Worm (Caenorhabditis elegans) whole organism, L1 larva: ENCODE data around the gene ugt-16.
A peak's percentile ranks its signal among the peaks of the same experiment; 100 is the strongest.
"Not testable (repeated sequence)": the region's sequence is repeated elsewhere in the genome, so short reads cannot be mapped to it uniquely, and the experiment has no call there.

Experiments used
- C34B4.2 ChIP-seq: sonication (generic microtip); optimal IDR thresholded peaks from 2 replicates; lab custom pipeline; 2017; ENCODE audit warnings: mild to moderate bottlenecking, missing genetic modification characterization, missing compliant biosample characterization
- alr-1 ChIP-seq: fragments of 200-800 bp; sonication (Bioruptor generic); optimal IDR thresholded peaks from 2 replicates; lab custom pipeline; 2018; ENCODE audit warnings: borderline replicate concordance, mild to moderate bottlenecking, missing genetic modification characterization, missing compliant biosample characterization
- aly-2 ChIP-seq: fragments of 150-350 bp; optimal IDR thresholded peaks from 2 replicates; lab custom pipeline; 2014; ENCODE audit warnings: missing biosample characterization, missing genetic modification characterization
- ceh-82 ChIP-seq, 3 experiments: fragments of 150-350 bp in 1 of 3; sonication (generic microtip) in 2 of 3; optimal IDR thresholded peaks; 2 replicates each; lab custom pipeline; 2014 to 2017; ENCODE audit warnings: missing biosample characterization in 3 of 3, missing genetic modification characterization in 3 of 3
- dpl-1 ChIP-seq, 3 experiments: fragments of 150-350 bp in 2 of 3; sonication (generic microtip) in 1 of 3; optimal IDR thresholded peaks; 2 replicates each; lab custom pipeline; 2014 to 2017; ENCODE audit warnings: missing biosample characterization in 3 of 3, missing genetic modification characterization in 3 of 3, missing genetic modification reagents in 3 of 3
- efl-1 ChIP-seq, 4 experiments: fragments of 150-350 bp; optimal IDR thresholded peaks in 3 of 4; peaks in 1 of 4; 1 replicate in 1 of 4; 2 replicates in 3 of 4; lab custom pipeline; 2014; ENCODE audit warnings: missing biosample characterization in 2 of 4, missing genetic modification characterization in 2 of 4, missing genetic modification reagents in 2 of 4
- efl-3 ChIP-seq: fragments of 200-800 bp; sonication (Bioruptor generic); optimal IDR thresholded peaks from 2 replicates; lab custom pipeline; 2018; ENCODE audit warnings: mild to moderate bottlenecking, missing genetic modification characterization, missing compliant biosample characterization
- egl-27 ChIP-seq, 2 experiments: fragments of 150-350 bp in 1 of 2; sonication (generic microtip); optimal IDR thresholded peaks; 3 replicates each; lab custom pipeline; 2017 to 2018; ENCODE audit warnings: missing biosample characterization in 2 of 2, missing genetic modification characterization in 2 of 2, missing genetic modification reagents in 2 of 2
- elt-2 ChIP-seq: sonication (generic microtip); optimal IDR thresholded peaks from 2 replicates; lab custom pipeline; 2016; ENCODE audit warnings: missing genetic modification characterization, mild to moderate bottlenecking, inconsistent platforms, missing compliant biosample characterization, missing genetic modification reagents
- elt-3 ChIP-seq, 6 experiments: fragments of 150-350 bp in 1 of 6; sonication (generic microtip); optimal IDR thresholded peaks; 2 replicates each; lab custom pipeline; 2017 to 2018; ENCODE audit warnings: missing biosample characterization in 6 of 6, missing genetic modification characterization in 6 of 6, inconsistent platforms in 1 of 6
- hpl-2 ChIP-seq: fragments of 150-350 bp; optimal IDR thresholded peaks from 2 replicates; lab custom pipeline; 2014; ENCODE audit warnings: missing biosample characterization, missing genetic modification reagents, missing genetic modification characterization
- lin-15B ChIP-seq: fragments of 150-350 bp; sonication (generic microtip); optimal IDR thresholded peaks from 3 replicates; lab custom pipeline; 2014; ENCODE audit warnings: missing biosample characterization, missing genetic modification characterization
- lin-39 ChIP-seq: fragments of 150-350 bp; optimal IDR thresholded peaks from 2 replicates; lab custom pipeline; 2014; ENCODE audit warnings: missing biosample characterization, missing genetic modification reagents, missing genetic modification characterization
- mdl-1 ChIP-seq, 2 experiments: fragments of 150-350 bp; optimal IDR thresholded peaks; 2 replicates each; lab custom pipeline; 2014 to 2017; ENCODE audit warnings: missing biosample characterization in 2 of 2, missing genetic modification characterization in 2 of 2, inconsistent platforms in 1 of 2
- nhr-11 ChIP-seq: fragments of 150-350 bp; optimal IDR thresholded peaks from 2 replicates; lab custom pipeline; 2014; ENCODE audit warnings: missing biosample characterization, missing genetic modification characterization
- nhr-19 ChIP-seq: fragments of 200-800 bp; sonication (Bioruptor generic); conservative IDR thresholded peaks from 2 replicates; pipeline ENCODE4 v1.3.6; 2022; ENCODE audit warnings: missing genetic modification characterization, missing compliant biosample characterization
- nhr-20 ChIP-seq: sonication (generic microtip); optimal IDR thresholded peaks from 2 replicates; lab custom pipeline; 2016; ENCODE audit warnings: mild to moderate bottlenecking, missing genetic modification characterization, missing compliant biosample characterization
- nhr-237 ChIP-seq: fragments of 150-350 bp; optimal IDR thresholded peaks from 2 replicates; lab custom pipeline; 2014; ENCODE audit warnings: missing biosample characterization, missing genetic modification characterization
- nhr-71 ChIP-seq: sonication (generic microtip); optimal IDR thresholded peaks from 2 replicates; lab custom pipeline; 2016; ENCODE audit warnings: mild to moderate bottlenecking, missing genetic modification characterization, moderate library complexity, missing compliant biosample characterization
- nhr-90 ChIP-seq: sonication (generic microtip); optimal IDR thresholded peaks from 2 replicates; lab custom pipeline; 2016; ENCODE audit warnings: mild to moderate bottlenecking, missing genetic modification characterization, missing compliant biosample characterization; ENCODE audit not compliant: poor library complexity
- pax-3 ChIP-seq: fragments of 200-800 bp; sonication (Bioruptor generic); optimal IDR thresholded peaks from 2 replicates; lab custom pipeline; 2018; ENCODE audit warnings: mild to moderate bottlenecking, missing genetic modification characterization, moderate library complexity, missing compliant biosample characterization
- pqm-1 ChIP-seq: sonication (generic microtip); optimal IDR thresholded peaks from 3 replicates; lab custom pipeline; 2017; ENCODE audit warnings: missing biosample characterization, missing genetic modification characterization
- skn-1 ChIP-seq: fragments of 150-350 bp; optimal IDR thresholded peaks from 2 replicates; lab custom pipeline; 2014; ENCODE audit warnings: missing biosample characterization, missing genetic modification characterization
- snu-23 ChIP-seq: sonication (generic microtip); optimal IDR thresholded peaks from 2 replicates; lab custom pipeline; 2016; ENCODE audit warnings: missing genetic modification characterization, missing compliant biosample characterization
- sptf-1 ChIP-seq: fragments of 150-350 bp; optimal IDR thresholded peaks from 2 replicates; lab custom pipeline; 2014; ENCODE audit warnings: missing biosample characterization, missing genetic modification characterization
- swsn-7 ChIP-seq: sonication (generic microtip); optimal IDR thresholded peaks from 2 replicates; lab custom pipeline; 2016; ENCODE audit warnings: missing genetic modification characterization, missing compliant biosample characterization
- tlp-1 ChIP-seq: fragments of 150-350 bp; optimal IDR thresholded peaks from 2 replicates; lab custom pipeline; 2014; ENCODE audit warnings: missing biosample characterization, missing genetic modification characterization
- vab-15 ChIP-seq: sonication (generic microtip); optimal IDR thresholded peaks from 2 replicates; lab custom pipeline; 2017; ENCODE audit warnings: missing genotype, mild to moderate bottlenecking, missing genetic modification characterization, missing compliant biosample characterization
- xbp-1 ChIP-seq: sonication (generic microtip); optimal IDR thresholded peaks from 2 replicates; lab custom pipeline; 2016; ENCODE audit warnings: missing genetic modification characterization, missing compliant biosample characterization
- zip-4 ChIP-seq: fragments of 200-800 bp; sonication (Bioruptor generic); optimal IDR thresholded peaks from 2 replicates; lab custom pipeline; 2018; ENCODE audit warnings: mild to moderate bottlenecking, missing genetic modification characterization, moderate library complexity, missing compliant biosample characterization
- ztf-4 ChIP-seq: fragments of 150-350 bp; optimal IDR thresholded peaks from 2 replicates; lab custom pipeline; 2014; ENCODE audit warnings: missing biosample characterization, missing genetic modification characterization

ugt-16 gene

DNA sequence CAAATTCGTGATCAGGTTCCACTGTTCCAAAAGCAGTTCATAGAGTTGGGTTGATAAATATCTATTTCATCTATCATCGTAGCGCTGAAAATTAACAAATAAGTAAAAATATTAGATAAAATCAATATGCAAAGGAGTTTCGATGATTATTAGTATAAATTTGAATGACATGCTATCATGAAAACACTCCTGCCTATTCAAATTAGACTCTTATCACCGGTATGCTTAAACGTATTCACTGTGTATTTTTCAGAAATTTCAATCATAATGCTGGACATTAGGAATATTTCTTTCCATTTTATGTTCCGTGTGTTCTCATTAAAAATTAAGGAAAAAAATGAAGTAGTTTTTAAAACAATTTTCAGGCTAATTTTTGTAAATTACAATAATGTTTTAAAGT, 20.4 kb downstream of the ugt-16 start, which contains the start of gene C44H9.6:
TSS of gene C44H9.6 (minus strand) at position 101 of the 400 bp plus-strand sequence.
- TF ChIP-seq pqm-1, result no peak
- TF ChIP-seq efl-1 (optimal IDR thresholded peaks at IDR 0.05; lab: Kevin White, UChicago), result no peak
- peak in 1 of 2 experiments; percentile 67 for TF ChIP-seq efl-1 (GFP tag; optimal IDR thresholded peaks at IDR 0.05 in 1 of 2; lab: Kevin White, UChicago)

DNA sequence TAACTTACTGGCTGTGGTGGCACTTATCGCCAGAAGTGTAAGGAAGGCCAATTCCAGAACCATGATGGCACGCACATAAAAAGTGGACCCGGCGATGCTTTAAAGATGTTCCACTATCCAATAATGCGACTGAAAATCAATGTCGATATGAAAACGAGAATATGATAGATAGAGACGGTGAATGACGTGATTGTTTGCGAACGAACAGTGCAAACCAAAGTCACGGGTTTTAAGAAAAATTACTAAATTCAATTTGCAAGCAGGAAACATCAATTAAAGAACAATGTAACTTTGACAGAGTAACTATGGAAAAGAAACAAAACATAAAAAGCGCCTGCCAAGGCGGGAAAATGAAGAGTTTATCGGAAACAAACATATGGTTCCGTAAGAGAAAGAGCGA, 24.9 kb downstream of the ugt-16 start, which contains the start of gene C44H9.5:
TSS of gene C44H9.5 (minus strand) at position 129 of the 400 bp plus-strand sequence.
- TF ChIP-seq dpl-1 (GFP tag; optimal IDR thresholded peaks at IDR 0.05; lab: Kevin White, UChicago), result no peak
- TF ChIP-seq aly-2 (tag; lab: Kevin White, UChicago), result no peak
- TF ChIP-seq nhr-19, result no peak
- TF ChIP-seq mdl-1 (tag; optimal IDR thresholded peaks at IDR 0.05; lab: Kevin White, UChicago), result no peak
- no peak for TF ChIP-seq lin-39
- TF ChIP-seq sptf-1 (tag; lab: Kevin White, UChicago), result no peak
- TF ChIP-seq ztf-4 (tag; lab: Kevin White, UChicago), result no peak

DNA sequence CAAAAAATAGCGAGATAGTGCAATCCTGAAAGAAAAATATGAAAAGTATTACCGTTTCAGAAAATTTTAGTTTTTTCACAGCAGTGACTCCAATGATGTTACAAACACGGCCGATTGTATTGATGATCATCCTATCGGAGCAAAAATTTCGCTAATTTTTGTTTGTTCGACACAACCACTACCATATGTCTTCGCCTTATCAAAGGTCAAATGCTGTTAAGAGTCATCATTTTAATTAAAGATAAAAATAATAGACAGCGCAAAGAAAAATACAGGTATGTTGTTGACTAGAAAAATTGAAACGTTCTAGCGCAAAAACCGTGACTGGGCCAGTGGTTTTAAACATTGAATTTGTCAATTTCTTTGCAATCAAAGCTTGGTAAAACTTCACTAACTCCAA, 27.5 kb downstream of the ugt-16 start:
- TF ChIP-seq zip-4 (no peak), efl-3 (GFP tag; lab: Kevin White, UChicago) (no peak), pax-3 (tag; lab: Kevin White, UChicago) (peak; percentile 20), elt-2 (tag; lab: Kevin White, UChicago) (peak; percentile 49), nhr-20 (tag; lab: Kevin White, UChicago) (no peak), lin-15B (tag; lab: Kevin White, UChicago) (no peak), xbp-1 (no peak), C34B4.2 (tag; lab: Kevin White, UChicago) (no peak), swsn-7 (tag; lab: Kevin White, UChicago) (no peak), egl-27 (tag; optimal IDR thresholded peaks at IDR 0.05; lab: Kevin White, UChicago) (no peak)
- TF ChIP-seq, all 84 proteins: peak for 2

DNA sequence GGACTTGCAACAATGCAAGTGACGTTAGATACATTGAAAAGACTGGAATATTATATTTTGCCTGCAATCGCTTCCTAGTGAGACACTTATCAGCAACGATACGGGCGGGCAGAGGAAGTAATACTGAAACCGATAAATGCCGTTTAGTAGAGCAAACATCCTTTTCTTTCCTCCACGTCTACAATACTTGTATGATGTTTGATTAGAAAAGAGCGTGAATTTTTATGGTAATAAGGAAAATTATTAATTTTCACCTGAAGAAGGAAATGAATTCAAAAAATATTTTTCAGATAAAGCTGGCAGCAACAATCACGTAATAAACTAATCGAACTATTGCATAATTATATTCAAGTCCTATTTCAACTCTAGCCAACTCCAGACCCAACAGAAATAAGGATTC, 29.9 kb downstream of the ugt-16 start, which contains the start of gene C44H9.7:
TSS of gene C44H9.7 (minus strand) at position 101 of the 400 bp plus-strand sequence.
- TF ChIP-seq elt-2 (tag; lab: Kevin White, UChicago) (peak; percentile 5), nhr-71 (tag; lab: Kevin White, UChicago) (no peak)

DNA sequence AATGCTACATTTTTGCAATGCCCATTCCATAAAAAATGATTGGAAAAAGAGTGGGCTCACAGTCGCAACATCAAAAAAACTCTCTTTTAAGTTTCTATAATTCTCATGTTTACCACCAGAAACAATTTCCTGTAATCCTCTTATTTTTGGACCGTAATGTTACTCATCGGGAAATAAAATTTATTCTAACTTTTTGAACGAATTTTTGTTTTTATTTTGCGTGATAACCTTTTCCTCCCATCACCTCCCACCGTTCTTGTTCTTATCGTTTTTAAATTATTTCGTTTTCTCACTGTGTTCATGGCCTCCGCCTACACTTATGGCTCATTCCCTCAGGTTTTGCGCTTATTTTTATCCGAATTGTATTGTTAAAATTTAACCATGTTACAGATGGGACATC, 34.3 kb downstream of the ugt-16 start, which contains the start of gene anp-1:
TSS of gene anp-1 (plus strand) at position 301 of the 400 bp plus-strand sequence.
- no peak for TF ChIP-seq elt-3 (tag; optimal IDR thresholded peaks at IDR 0.05; lab: Kevin White, UChicago)
- TF ChIP-seq vab-15 (tag; lab: Kevin White, UChicago), result no peak
- no peak for TF ChIP-seq skn-1 (tag; lab: Kevin White, UChicago)
- no peak for TF ChIP-seq tlp-1 (tag; lab: Kevin White, UChicago)
- no peak for TF ChIP-seq snu-23 (GFP tag; lab: Kevin White, UChicago)
- TF ChIP-seq nhr-11 (tag; lab: Kevin White, UChicago), result no peak
- no peak for TF ChIP-seq ceh-82 (tag; optimal IDR thresholded peaks at IDR 0.05; lab: Kevin White, UChicago)
- TF ChIP-seq nhr-90, result no peak
- no peak for TF ChIP-seq hpl-2 (GFP tag; lab: Kevin White, UChicago)
- no peak for TF ChIP-seq nhr-237 (tag; lab: Kevin White, UChicago)

DNA sequence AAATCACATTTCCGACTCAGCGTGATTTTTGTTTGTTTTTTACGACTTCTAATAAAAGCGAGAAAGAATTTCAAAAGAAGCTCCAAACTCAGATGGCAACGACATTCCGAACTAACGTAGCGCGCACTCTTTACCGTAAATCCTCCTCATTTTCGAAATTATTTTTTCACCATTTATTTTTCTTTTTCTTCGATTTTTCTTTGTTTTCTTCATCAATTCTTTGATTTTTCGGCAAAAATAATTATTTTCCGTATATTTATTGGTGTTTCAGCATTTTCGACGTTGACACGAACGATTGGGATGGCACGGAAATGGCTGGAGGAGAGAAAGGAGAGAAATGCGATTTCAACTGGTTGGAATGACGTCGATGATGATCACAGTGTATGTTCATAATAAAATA, 40.8 kb downstream of the ugt-16 start, which contains the start of gene T07F10.5:
TSS of gene T07F10.5 (plus strand) at position 301 of the 400 bp plus-strand sequence.
- TF ChIP-seq alr-1, elt-2, tlp-1 (tag; lab: Kevin White, UChicago): not testable (repeated sequence)
